Fruit fly (Drosophila melanogaster): ENCODE results near the gene Cyp28d1.

The Cyp28d1 gene

dm6 chr2L:5256036-5256846 is 46.0 kb downstream of the Cyp28d1 start (continued):
- TF ChIP-seq prd (optimal IDR thresholded peaks at IDR 0.05) (no peak), prd (GFP tag; IDR thresholded peaks at IDR 0.05) (peak; percentile 20; the same call in 1 of the 3 replicates), crol (GFP tag; IDR thresholded peaks at IDR 0.05) (peak; percentile 31; the same call in 1 of the 2 replicates), kay (GFP tag; optimal IDR thresholded peaks at IDR 0.05) (no peak), Awh (GFP tag; IDR thresholded peaks at IDR 0.05) (peak; percentile 53; the same call in 1 of the 2 replicates), HLH4C (GFP tag; IDR thresholded peaks at IDR 0.05; ENCODE audit: partially characterized antibody) (no peak), CG18476 (GFP tag; optimal IDR thresholded peaks at IDR 0.05) (no peak), CG15479 (GFP tag; optimal IDR thresholded peaks at IDR 0.05) (no peak), Lhr (GFP tag; optimal IDR thresholded peaks at IDR 0.05) (peak; percentile 33), chn (GFP tag; optimal IDR thresholded peaks at IDR 0.05) (peak; percentile 33), br (optimal IDR thresholded peaks at IDR 0.05) (no peak), Med (GFP tag) (peak; percentile 84), twi (tag; optimal IDR thresholded peaks at IDR 0.05) (peak; percentile 66), CG30020 (tag; optimal IDR thresholded peaks at IDR 0.05) (peak; percentile 14), Oaz (GFP tag; IDR thresholded peaks at IDR 0.05) (no peak), tll (GFP tag; optimal IDR thresholded peaks at IDR 0.05) (no peak), abd-A (tag; optimal IDR thresholded peaks at IDR 0.05) (peak; percentile 29), HmgZ (tag; optimal IDR thresholded peaks at IDR 0.05) (no peak), ase (GFP tag; IDR thresholded peaks at IDR 0.05) (0 out of 3 replicates have a peak, but pooled peaks have one; percentile 49), Hmr (GFP tag; optimal IDR thresholded peaks at IDR 0.05) (no peak), sqz (GFP tag; optimal IDR thresholded peaks at IDR 0.05) (peak; percentile 59), CG10209 (GFP tag; optimal IDR thresholded peaks at IDR 0.05) (peak; percentile 59), ash1 (GFP tag; optimal IDR thresholded peaks at IDR 0.05) (no peak), pho (GFP tag; optimal IDR thresholded peaks at IDR 0.05) (no peak), crp (GFP tag; optimal IDR thresholded peaks at IDR 0.05) (no peak), Atf6 (GFP tag; IDR thresholded peaks at IDR 0.05) (no peak), CG34422 (GFP tag; IDR thresholded peaks at IDR 0.05) (no peak), CG11247 (GFP tag; IDR thresholded peaks at IDR 0.05) (no peak), btn (GFP tag; optimal IDR thresholded peaks at IDR 0.05) (peak; percentile 63), CG18011 (GFP tag; optimal IDR thresholded peaks at IDR 0.05) (no peak), fd64A (GFP tag; optimal IDR thresholded peaks at IDR 0.05) (peak; percentile 75), CG6813 (GFP tag; optimal IDR thresholded peaks at IDR 0.05) (peak; percentile 81), Optix (GFP tag; IDR thresholded peaks at IDR 0.05) (peak; percentile 30; the same call in 1 of the 3 replicates), CG12744 (GFP tag; optimal IDR thresholded peaks at IDR 0.05) (no peak), hth (optimal IDR thresholded peaks at IDR 0.05) (no peak), CG31224 (GFP tag; IDR thresholded peaks at IDR 0.05) (no peak), Sox102F (GFP tag; optimal IDR thresholded peaks at IDR 0.05) (peak; percentile 51), fd96Cb (tag; optimal IDR thresholded peaks at IDR 0.05) (peak; percentile 58), sens (GFP tag) (peak; percentile 92), CG34224 (GFP tag; IDR thresholded peaks at IDR 0.05; ENCODE audit: partially characterized antibody) (no peak), eve (GFP tag; optimal IDR thresholded peaks at IDR 0.05) (peak in 1 of 2 experiments; percentile 81), CG3847 (GFP tag; IDR thresholded peaks at IDR 0.05) (no peak), fd3F (GFP tag; optimal IDR thresholded peaks at IDR 0.05) (no peak), nom (GFP tag; optimal IDR thresholded peaks at IDR 0.05) (peak; percentile 58), Myb (GFP tag; optimal IDR thresholded peaks at IDR 0.05) (no peak), CG6272 (GFP tag; IDR thresholded peaks at IDR 0.05) (no peak), CG4328 (GFP tag; optimal IDR thresholded peaks at IDR 0.05) (no peak), CG3407 (GFP tag; optimal IDR thresholded peaks at IDR 0.05) (peak; percentile 62), CG31365 (tag; optimal IDR thresholded peaks at IDR 0.05) (peak; percentile 12)

All from whole organism, embryonic.